Fruit fly (Drosophila melanogaster): ENCODE results near the gene Adh.

- no peak for TF ChIP-seq usp (GFP tag; optimal IDR thresholded peaks at IDR 0.05)
- TF ChIP-seq CG8478 (optimal IDR thresholded peaks at IDR 0.05): no peak
- TF ChIP-seq Dll (optimal IDR thresholded peaks at IDR 0.05): no peak
Observed at dm6 chr2L:14642090-14642632, 26.8 kb downstream of the Adh start.

Data from whole organism.